Fruit fly (Drosophila melanogaster): ENCODE data around the gene prg.

The prg gene

dm6 chr2L:8478911-8479706 lies 14.8 kb downstream of the prg start:
- TF ChIP-seq tj (GFP tag; optimal IDR thresholded peaks at IDR 0.05) (no peak), Crg-1 (GFP tag; optimal IDR thresholded peaks at IDR 0.05) (no peak), kay (GFP tag; ENCODE audit: borderline replicate concordance) (no peak), cic (GFP tag; optimal IDR thresholded peaks at IDR 0.05) (no peak), CG1620 (GFP tag; optimal IDR thresholded peaks at IDR 0.05) (no peak), pad (GFP tag; optimal IDR thresholded peaks at IDR 0.05) (no peak), Mnt (GFP tag; optimal IDR thresholded peaks at IDR 0.05) (no peak), CG12768 (GFP tag; optimal IDR thresholded peaks at IDR 0.05) (no peak), CG14711 (tag; optimal IDR thresholded peaks at IDR 0.05) (no peak), CG7045 (GFP tag; optimal IDR thresholded peaks at IDR 0.05) (no peak), Clk (GFP tag; optimal IDR thresholded peaks at IDR 0.05) (no peak), cnc (optimal IDR thresholded peaks at IDR 0.05) (no peak), toe (GFP tag; optimal IDR thresholded peaks at IDR 0.05) (no peak), bab1 (GFP tag; optimal IDR thresholded peaks at IDR 0.05) (no peak), Hr96 (GFP tag; optimal IDR thresholded peaks at IDR 0.05) (no peak), CG5204 (GFP tag; optimal IDR thresholded peaks at IDR 0.05) (no peak), CG7101 (tag; optimal IDR thresholded peaks at IDR 0.05) (no peak)

dm6 chr2L:8480825-8481224 lies 16.5 kb downstream of the prg start:
- peak; percentile 17 for TF ChIP-seq kay (GFP tag; ENCODE audit: borderline replicate concordance)
- no peak for TF ChIP-seq Hr96 (GFP tag; optimal IDR thresholded peaks at IDR 0.05)

dm6 chr2L:8481623-8482424 lies 17.5 kb downstream of the prg start, which contains the start of gene CG43796:
TSS of gene CG43796 (plus strand) at chr2L:8482374.
- TF ChIP-seq CG7101 (tag; optimal IDR thresholded peaks at IDR 0.05) (no peak), bab1 (GFP tag; optimal IDR thresholded peaks at IDR 0.05) (peak; percentile 32)

dm6 chr2L:8485562-8485961 lies 21.3 kb downstream of the prg start:
- TF ChIP-seq Crg-1 (GFP tag; optimal IDR thresholded peaks at IDR 0.05) (no peak), bab1 (GFP tag; optimal IDR thresholded peaks at IDR 0.05) (peak; percentile 68), Clk (GFP tag; optimal IDR thresholded peaks at IDR 0.05) (no peak), pad (GFP tag; optimal IDR thresholded peaks at IDR 0.05) (no peak), Mnt (GFP tag; optimal IDR thresholded peaks at IDR 0.05) (no peak), CG12768 (GFP tag; optimal IDR thresholded peaks at IDR 0.05) (no peak), kay (GFP tag; ENCODE audit: borderline replicate concordance) (peak; percentile 72), toe (GFP tag; optimal IDR thresholded peaks at IDR 0.05) (no peak), cic (GFP tag; optimal IDR thresholded peaks at IDR 0.05) (peak; percentile 3), CG7045 (GFP tag; optimal IDR thresholded peaks at IDR 0.05) (no peak), ovo (GFP tag; optimal IDR thresholded peaks at IDR 0.05) (no peak), CG11617 (GFP tag; optimal IDR thresholded peaks at IDR 0.05) (no peak), CG14711 (tag; optimal IDR thresholded peaks at IDR 0.05) (no peak), CG5204 (GFP tag; optimal IDR thresholded peaks at IDR 0.05) (no peak), tj (GFP tag; optimal IDR thresholded peaks at IDR 0.05) (no peak), Hr96 (GFP tag; optimal IDR thresholded peaks at IDR 0.05) (no peak), cnc (optimal IDR thresholded peaks at IDR 0.05) (no peak), CG1620 (GFP tag; optimal IDR thresholded peaks at IDR 0.05) (no peak), CG33017 (tag; optimal IDR thresholded peaks at IDR 0.05) (no peak), CG7101 (tag; optimal IDR thresholded peaks at IDR 0.05) (peak; percentile 28)

dm6 chr2L:8488735-8489134 lies 24.4 kb downstream of the prg start, which contains the start of gene CG13088:
TSS of gene CG13088 (plus strand) at chr2L:8488981.
- no peak for TF ChIP-seq cic (GFP tag; optimal IDR thresholded peaks at IDR 0.05)
- peak; percentile 56 for TF ChIP-seq Crg-1 (GFP tag; optimal IDR thresholded peaks at IDR 0.05)
- peak; percentile 53 for TF ChIP-seq toe (GFP tag; optimal IDR thresholded peaks at IDR 0.05)
- peak; percentile 42 for TF ChIP-seq ovo (GFP tag; optimal IDR thresholded peaks at IDR 0.05)
- peak; percentile 42 for TF ChIP-seq bab1 (GFP tag; optimal IDR thresholded peaks at IDR 0.05)
- peak; percentile 31 for TF ChIP-seq CG14711 (tag; optimal IDR thresholded peaks at IDR 0.05)
- TF ChIP-seq CG7101 (tag; optimal IDR thresholded peaks at IDR 0.05), result peak; percentile 68
- TF ChIP-seq CG11617 (GFP tag; optimal IDR thresholded peaks at IDR 0.05), result no peak
- TF ChIP-seq pad (GFP tag; optimal IDR thresholded peaks at IDR 0.05), result peak; percentile 48
- TF ChIP-seq tj (GFP tag; optimal IDR thresholded peaks at IDR 0.05), result no peak
- TF ChIP-seq CG1620 (GFP tag; optimal IDR thresholded peaks at IDR 0.05), result peak; percentile 67
- peak; percentile 66 for TF ChIP-seq Mnt (GFP tag; optimal IDR thresholded peaks at IDR 0.05)
- peak; percentile 39 for TF ChIP-seq CG5204 (GFP tag; optimal IDR thresholded peaks at IDR 0.05)

dm6 chr2L:8490439-8490838 lies 26.2 kb downstream of the prg start, which contains the start of gene CG43400:
TSS of gene CG43400 (plus strand) at chr2L:8490739.
- TF ChIP-seq kay (GFP tag; ENCODE audit: borderline replicate concordance) (peak; percentile 82), ovo (GFP tag; optimal IDR thresholded peaks at IDR 0.05) (no peak)

Data from whole organism, adult.